Fruit fly (Drosophila melanogaster) whole organism, embryonic: ENCODE measurements around the gene Roc1b.

Experiments
- B-H2 ChIP-seq: fragments of 200-800 bp; sonication (Bioruptor generic); optimal IDR thresholded peaks from 2 replicates; lab custom pipeline; 2018; ENCODE audit warnings: missing biosample characterization, mild to moderate bottlenecking, missing genetic modification characterization
- Bteb2 ChIP-seq: fragments of 200-800 bp; sonication (Bioruptor generic); optimal IDR thresholded peaks from 2 replicates; lab custom pipeline; 2016; ENCODE audit warnings: missing biosample characterization, missing genetic modification characterization
- CG10147 ChIP-seq: fragments of 200-800 bp; sonication (Bioruptor generic); optimal IDR thresholded peaks from 2 replicates; lab custom pipeline; 2019; ENCODE audit warnings: missing biosample characterization, mild to moderate bottlenecking, missing genetic modification characterization, moderate library complexity
- CG10321 ChIP-seq: fragments of 200-800 bp; sonication (Bioruptor generic); IDR thresholded peaks from 2 replicates; pipeline ENCODE4 v1.3.6; 2022; ENCODE audit warnings: missing biosample characterization, missing genetic modification characterization
- CG10979 ChIP-seq: fragments of 200-800 bp; sonication (Bioruptor generic); optimal IDR thresholded peaks from 2 replicates; lab custom pipeline; 2018; ENCODE audit warnings: missing biosample characterization, mild to moderate bottlenecking, missing genetic modification characterization, moderate library complexity
- CG11085 ChIP-seq: fragments of 200-800 bp; sonication (Bioruptor generic); IDR thresholded peaks from 2 replicates; pipeline ENCODE4 v1.3.6; 2022; ENCODE audit warnings: missing biosample characterization, missing genetic modification characterization
- CG12071 ChIP-seq: fragments of 200-800 bp; sonication (Bioruptor generic); optimal IDR thresholded peaks from 3 replicates; lab custom pipeline; 2018; ENCODE audit warnings: missing biosample characterization, mild to moderate bottlenecking, missing genetic modification characterization
- CG12104 ChIP-seq: fragments of 200-800 bp; sonication (Bioruptor generic); optimal IDR thresholded peaks from 3 replicates; lab custom pipeline; 2016; ENCODE audit warnings: missing biosample characterization, missing genetic modification characterization
- CG12299 ChIP-seq: fragments of 200-800 bp; sonication (Bioruptor generic); optimal IDR thresholded peaks from 2 replicates; lab custom pipeline; 2018; ENCODE audit warnings: missing biosample characterization, mild to moderate bottlenecking, missing genetic modification characterization
- CG14860 ChIP-seq: fragments of 200-800 bp; sonication (Bioruptor generic); IDR thresholded peaks from 3 replicates; pipeline ENCODE4 v1.3.6; 2022; ENCODE audit warnings: missing biosample characterization, missing genetic modification characterization; ENCODE audit not compliant: partially characterized antibody
- CG15269 ChIP-seq: fragments of 200-800 bp; sonication (Bioruptor generic); optimal IDR thresholded peaks from 2 replicates; lab custom pipeline; 2018; ENCODE audit warnings: missing biosample characterization, mild to moderate bottlenecking, missing genetic modification characterization, moderate library complexity
- CG15601 ChIP-seq: fragments of 200-800 bp; sonication (Bioruptor generic); optimal IDR thresholded peaks from 3 replicates; lab custom pipeline; 2019; ENCODE audit warnings: missing biosample characterization, mild to moderate bottlenecking, missing genetic modification characterization, moderate library complexity
- CG16813 ChIP-seq: fragments of 200-800 bp; sonication (Bioruptor generic); IDR thresholded peaks from 3 replicates; pipeline ENCODE4 v1.3.6; 2022; ENCODE audit warnings: missing biosample characterization, missing genetic modification characterization; ENCODE audit not compliant: partially characterized antibody
- CG3726 ChIP-seq: fragments of 200-800 bp; sonication (Bioruptor generic); IDR thresholded peaks from 3 replicates; pipeline ENCODE4, ENCODE4 v1.3.6; 2022; ENCODE audit warnings: missing biosample characterization, missing genetic modification characterization
- CG4404 ChIP-seq: fragments of 200-800 bp; sonication (Bioruptor generic); IDR thresholded peaks from 2 replicates; pipeline ENCODE4 v1.3.6; 2022; ENCODE audit warnings: missing biosample characterization, missing genetic modification characterization
- CG4707 ChIP-seq: fragments of 200-800 bp; sonication (Bioruptor generic); optimal IDR thresholded peaks from 2 replicates; lab custom pipeline; 2018; ENCODE audit warnings: missing biosample characterization, mild to moderate bottlenecking, missing genetic modification characterization, moderate library complexity
- CG7271 ChIP-seq: fragments of 200-800 bp; sonication (Bioruptor generic); optimal IDR thresholded peaks from 2 replicates; lab custom pipeline; 2018; ENCODE audit warnings: missing biosample characterization, mild to moderate bottlenecking, missing genetic modification characterization, moderate library complexity
- CG9797 ChIP-seq: fragments of 200-800 bp; sonication (Bioruptor generic); optimal IDR thresholded peaks from 3 replicates; lab custom pipeline; 2018; ENCODE audit warnings: missing biosample characterization, mild to moderate bottlenecking, missing genetic modification characterization
- CTCF ChIP-seq: fragments of 200-800 bp; sonication (Bioruptor generic); optimal IDR thresholded peaks from 2 replicates; lab custom pipeline; 2017; ENCODE audit warnings: missing biosample characterization, mild to moderate bottlenecking, missing genetic modification characterization, moderate library complexity
- CkIIα-i1 ChIP-seq: fragments of 200-800 bp; sonication (Bioruptor generic); IDR thresholded peaks from 2 replicates; pipeline ENCODE4 v1.3.6; 2022; ENCODE audit warnings: missing biosample characterization, missing genetic modification characterization
- Eip74EF ChIP-seq, 2 experiments: fragments of 200-800 bp in 1 of 2; fragments of >200 bp in 1 of 2; sonication (Bioruptor generic) in 1 of 2; optimal IDR thresholded peaks; 2 replicates each; lab custom pipeline; 2017 to 2019; ENCODE audit warnings: missing biosample characterization in 2 of 2, missing genetic modification characterization in 2 of 2, mild to moderate bottlenecking in 1 of 2, moderate library complexity in 1 of 2
- Elba2 ChIP-seq: fragments of 200-800 bp; sonication (Bioruptor generic); optimal IDR thresholded peaks from 3 replicates; lab custom pipeline; 2016; ENCODE audit warnings: missing biosample characterization, missing genetic modification characterization
- Hr78 ChIP-seq, 2 experiments: fragments of 200-800 bp in 1 of 2; fragments of >200 bp in 1 of 2; sonication (Bioruptor generic) in 1 of 2; optimal IDR thresholded peaks; 2 replicates each; lab custom pipeline; 2017 to 2019; ENCODE audit warnings: missing biosample characterization in 2 of 2, missing genetic modification characterization in 2 of 2, mild to moderate bottlenecking in 1 of 2, moderate library complexity in 1 of 2
- Jarid2 ChIP-seq: fragments of 200-800 bp; sonication (Bioruptor generic); optimal IDR thresholded peaks from 3 replicates; lab custom pipeline; 2017; ENCODE audit warnings: mild to moderate bottlenecking, missing biosample characterization, missing genetic modification reagents, missing genetic modification characterization
- Nf-YC ChIP-seq: fragments of 200-800 bp; optimal IDR thresholded peaks from 3 replicates; lab custom pipeline; 2019; ENCODE audit warnings: missing biosample characterization, mild to moderate bottlenecking, missing genetic modification characterization, moderate library complexity
- Oaz ChIP-seq: fragments of 200-800 bp; sonication (Bioruptor generic); IDR thresholded peaks from 2 replicates; pipeline ENCODE4 v1.3.6; 2022; ENCODE audit warnings: missing biosample characterization, missing genetic modification characterization
- PHDP ChIP-seq: fragments of 200-800 bp; sonication (Bioruptor generic); optimal IDR thresholded peaks from 3 replicates; lab custom pipeline; 2018; ENCODE audit warnings: missing biosample characterization, mild to moderate bottlenecking, missing genetic modification characterization, moderate library complexity
- Pdp1 ChIP-seq, 2 experiments: fragments of 200-800 bp; sonication (Bioruptor generic); optimal IDR thresholded peaks; 3 replicates each; lab custom pipeline; 2016; ENCODE audit warnings: missing biosample characterization in 2 of 2, missing genetic modification characterization in 2 of 2, mild to moderate bottlenecking in 1 of 2, moderate library complexity in 1 of 2
- Ptx1 ChIP-seq: fragments of 200-800 bp; sonication (Bioruptor generic); IDR thresholded peaks from 2 replicates; pipeline ENCODE4 v1.3.6; 2022; ENCODE audit warnings: missing biosample characterization, missing genetic modification characterization
- Sin3A ChIP-seq: fragments of >200 bp; optimal IDR thresholded peaks from 2 replicates; lab custom pipeline; 2018
- ato ChIP-seq: fragments of 200-800 bp; sonication (Bioruptor generic); IDR thresholded peaks from 2 replicates; pipeline ENCODE4 v1.3.6; 2022; ENCODE audit warnings: missing biosample characterization, missing genetic modification characterization; ENCODE audit not compliant: partially characterized antibody
- btn ChIP-seq: fragments of 200-800 bp; sonication (Bioruptor generic); optimal IDR thresholded peaks from 2 replicates; lab custom pipeline; 2016; ENCODE audit warnings: missing biosample characterization, missing genetic modification characterization
- cad ChIP-seq: fragments of >200 bp; optimal IDR thresholded peaks from 2 replicates; lab custom pipeline; 2017; ENCODE audit warnings: missing biosample characterization, missing genetic modification characterization
- crp ChIP-seq, 2 experiments: fragments of 200-800 bp; sonication (Bioruptor generic); optimal IDR thresholded peaks; 2 replicates in 1 of 2; 3 replicates in 1 of 2; lab custom pipeline; 2017; ENCODE audit warnings: missing biosample characterization in 2 of 2, missing genetic modification characterization in 2 of 2, mild to moderate bottlenecking in 1 of 2, moderate library complexity in 1 of 2
- danr ChIP-seq: fragments of 200-800 bp; sonication (Bioruptor generic); IDR thresholded peaks from 2 replicates; pipeline ENCODE4 v1.3.6; 2022; ENCODE audit warnings: missing biosample characterization, missing genetic modification characterization
- dpn ChIP-seq, 2 experiments: fragments of 200-800 bp; sonication (Bioruptor generic); optimal IDR thresholded peaks; 3 replicates each; lab custom pipeline; 2016; ENCODE audit warnings: missing biosample characterization in 2 of 2, missing genetic modification characterization in 2 of 2
- en ChIP-seq: fragments of 200-800 bp; sonication (Bioruptor generic); optimal IDR thresholded peaks from 2 replicates; lab custom pipeline; 2016; ENCODE audit warnings: missing biosample characterization, missing genetic modification characterization
- gsb-n ChIP-seq: fragments of 200-800 bp; sonication (Bioruptor generic); optimal IDR thresholded peaks from 3 replicates; lab custom pipeline; 2018; ENCODE audit warnings: missing biosample characterization, mild to moderate bottlenecking, missing genetic modification characterization
- gt ChIP-seq: fragments of 200-800 bp; sonication (Bioruptor generic); IDR thresholded peaks from 2 replicates; pipeline ENCODE4 v1.3.6; 2022; ENCODE audit warnings: missing biosample characterization, missing genetic modification characterization
- psq ChIP-seq: fragments of 200-800 bp; sonication (Bioruptor generic); optimal IDR thresholded peaks from 2 replicates; lab custom pipeline; 2017; ENCODE audit warnings: missing biosample characterization, missing genetic modification characterization
- sens ChIP-seq: fragments of 200-800 bp; sonication (Bioruptor generic); peaks from one replicate; lab custom pipeline; 2016; ENCODE audit warnings: missing biosample characterization, missing genetic modification characterization
- seq ChIP-seq: fragments of 200-800 bp; sonication (Bioruptor generic); IDR thresholded peaks from 2 replicates; pipeline ENCODE4 v1.3.6; 2022; ENCODE audit warnings: missing biosample characterization, missing genetic modification characterization
- sna ChIP-seq: fragments of 200-800 bp; sonication (Bioruptor generic); IDR thresholded peaks from 2 replicates; pipeline ENCODE4 v1.3.6; 2022; ENCODE audit warnings: missing biosample characterization, missing genetic modification characterization; ENCODE audit not compliant: partially characterized antibody
- yki ChIP-seq: fragments of >200 bp; optimal IDR thresholded peaks from 3 replicates; lab custom pipeline; 2018
- zfh1 ChIP-seq: fragments of 200-800 bp; sonication (Bioruptor generic); IDR thresholded peaks from 3 replicates; pipeline ENCODE4 v1.3.6; 2022; ENCODE audit warnings: missing biosample characterization, missing genetic modification characterization

Roc1b gene

DNA sequence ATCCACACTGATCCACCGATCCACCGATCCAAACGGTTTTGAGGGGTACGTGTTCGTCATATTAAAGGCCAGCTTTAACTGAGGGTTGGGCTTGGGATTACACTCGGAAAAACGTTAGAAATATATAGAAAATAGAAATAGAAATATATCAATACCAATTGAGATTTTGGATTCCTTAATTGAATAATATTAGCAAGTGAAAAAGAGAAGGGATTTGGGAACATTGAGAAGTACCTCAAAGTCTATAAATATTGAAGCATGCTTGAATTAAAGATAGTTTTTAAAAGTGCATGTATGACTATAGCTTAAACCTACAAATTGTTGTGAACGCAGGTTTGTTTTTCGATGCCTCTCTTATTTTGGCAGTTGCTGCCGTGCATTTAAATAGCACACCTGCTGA, 37.4 kb downstream of the Roc1b start (continued):
- TF ChIP-seq CG4707 (GFP tag; lab: Kevin White, UChicago) (no peak), Oaz (no peak), CG10321 (no peak), CG4404 (GFP tag; lab: Robert Waterston, UW) (no peak), gt (GFP tag; lab: Robert Waterston, UW) (no peak), ato (GFP tag; lab: Robert Waterston, UW) (no peak), sna (GFP tag; lab: Robert Waterston, UW) (no peak), CkIIα-i1 (GFP tag; lab: Robert Waterston, UW) (no peak), Jarid2 (GFP tag; lab: Kevin White, UChicago) (no peak), yki (lab: Kevin White, UChicago) (no peak), CG16813 (no peak), Nf-YC (tag; lab: Kevin White, UChicago) (no peak), CG10147 (GFP tag; lab: Kevin White, UChicago) (no peak), Bteb2 (GFP tag; lab: Kevin White, UChicago) (no peak), CG9797 (GFP tag; lab: Kevin White, UChicago) (no peak), Sin3A (lab: Kevin White, UChicago) (no peak), CTCF (GFP tag; lab: Kevin White, UChicago) (no peak), CG12299 (no peak), CG7271 (tag; lab: Kevin White, UChicago) (no peak), seq (GFP tag; lab: Robert Waterston, UW) (no peak), CG12071 (GFP tag; lab: Kevin White, UChicago) (no peak), dpn (GFP tag; optimal IDR thresholded peaks at IDR 0.05; lab: Kevin White, UChicago) (no peak), CG3726 (GFP tag; lab: Robert Waterston, UW) (no peak), crp (GFP tag; optimal IDR thresholded peaks at IDR 0.05; lab: Kevin White, UChicago) (no peak), gsb-n (tag; lab: Kevin White, UChicago) (no peak), cad (GFP tag; lab: Kevin White, UChicago) (no peak), psq (no peak), en (GFP tag; lab: Kevin White, UChicago) (no peak), Hr78 (GFP tag; optimal IDR thresholded peaks at IDR 0.05; lab: Kevin White, UChicago) (no peak), CG12104 (no peak), danr (no peak), B-H2 (GFP tag; lab: Kevin White, UChicago) (no peak), CG10979 (tag; lab: Kevin White, UChicago) (peak; percentile 45), CG15269 (tag; lab: Kevin White, UChicago) (peak; percentile 47), CG11085 (GFP tag; lab: Robert Waterston, UW) (no peak), Ptx1 (peak; percentile 27; the same call in 1 of the 2 replicates), CG15601 (peak; percentile 14), Elba2 (GFP tag; lab: Kevin White, UChicago) (no peak), PHDP (tag; lab: Kevin White, UChicago) (peak; percentile 29), Pdp1 (GFP tag; optimal IDR thresholded peaks at IDR 0.05; lab: Kevin White, UChicago) (no peak), Eip74EF (GFP tag; optimal IDR thresholded peaks at IDR 0.05; lab: Kevin White, UChicago) (no peak), btn (GFP tag; lab: Kevin White, UChicago) (no peak), sens (GFP tag; lab: Kevin White, UChicago) (peak; percentile 48), zfh1 (GFP tag; lab: Robert Waterston, UW) (no peak), CG14860 (GFP tag; lab: Robert Waterston, UW) (no peak)
